Worm (Caenorhabditis elegans) whole organism, L1 larva: Measurements from ENCODE around the gene nspc-20.

Source experiments
- F16B12.6 ChIP-seq: fragments of 150-350 bp; optimal IDR thresholded peaks from 2 replicates; lab custom pipeline; 2014; ENCODE audit warnings: missing biosample characterization, missing genetic modification characterization
- Y116A8C.19 ChIP-seq: sonication (generic microtip); optimal IDR thresholded peaks from 2 replicates; lab custom pipeline; 2016; ENCODE audit warnings: missing compliant biosample characterization, missing genetic modification characterization, borderline replicate concordance
- ces-1 ChIP-seq: fragments of 150-350 bp; optimal IDR thresholded peaks from 2 replicates; lab custom pipeline; 2014; ENCODE audit warnings: missing biosample characterization, missing genetic modification reagents, missing genetic modification characterization
- efl-3 ChIP-seq: fragments of 200-800 bp; sonication (Bioruptor generic); optimal IDR thresholded peaks from 2 replicates; lab custom pipeline; 2018; ENCODE audit warnings: mild to moderate bottlenecking, missing genetic modification characterization, missing compliant biosample characterization
- mdl-1 ChIP-seq, 2 experiments: fragments of 150-350 bp; optimal IDR thresholded peaks; 2 replicates each; lab custom pipeline; 2014 to 2017; ENCODE audit warnings: missing biosample characterization in 2 of 2, missing genetic modification characterization in 2 of 2, inconsistent platforms in 1 of 2
- nhr-76 ChIP-seq: sonication (generic microtip); optimal IDR thresholded peaks from 2 replicates; lab custom pipeline; 2017; ENCODE audit warnings: missing biosample characterization, missing genetic modification characterization
- nhr-90 ChIP-seq: sonication (generic microtip); optimal IDR thresholded peaks from 2 replicates; lab custom pipeline; 2016; ENCODE audit warnings: mild to moderate bottlenecking, missing genetic modification characterization, missing compliant biosample characterization; ENCODE audit not compliant: poor library complexity
- snpc-4 ChIP-seq: fragments of 150-350 bp; optimal IDR thresholded peaks from 2 replicates; lab custom pipeline; 2014; ENCODE audit warnings: missing biosample characterization, missing genetic modification characterization
- sox-4 ChIP-seq: sonication (generic microtip); optimal IDR thresholded peaks from 2 replicates; lab custom pipeline; 2016; ENCODE audit warnings: missing genetic modification characterization, missing compliant biosample characterization
- sup-37 ChIP-seq: fragments of 200-800 bp; sonication (Bioruptor generic); optimal IDR thresholded peaks from 2 replicates; lab custom pipeline; 2018; ENCODE audit warnings: mild to moderate bottlenecking, missing genetic modification characterization, missing compliant biosample characterization
- swsn-7 ChIP-seq: sonication (generic microtip); optimal IDR thresholded peaks from 2 replicates; lab custom pipeline; 2016; ENCODE audit warnings: missing genetic modification characterization, missing compliant biosample characterization
- ztf-11 ChIP-seq, 2 experiments: sonication (generic microtip); optimal IDR thresholded peaks; 2 replicates each; lab custom pipeline; 2016 to 2017; ENCODE audit warnings: missing genetic modification characterization in 2 of 2, missing biosample characterization in 1 of 2, missing compliant biosample characterization in 1 of 2

DNA sequence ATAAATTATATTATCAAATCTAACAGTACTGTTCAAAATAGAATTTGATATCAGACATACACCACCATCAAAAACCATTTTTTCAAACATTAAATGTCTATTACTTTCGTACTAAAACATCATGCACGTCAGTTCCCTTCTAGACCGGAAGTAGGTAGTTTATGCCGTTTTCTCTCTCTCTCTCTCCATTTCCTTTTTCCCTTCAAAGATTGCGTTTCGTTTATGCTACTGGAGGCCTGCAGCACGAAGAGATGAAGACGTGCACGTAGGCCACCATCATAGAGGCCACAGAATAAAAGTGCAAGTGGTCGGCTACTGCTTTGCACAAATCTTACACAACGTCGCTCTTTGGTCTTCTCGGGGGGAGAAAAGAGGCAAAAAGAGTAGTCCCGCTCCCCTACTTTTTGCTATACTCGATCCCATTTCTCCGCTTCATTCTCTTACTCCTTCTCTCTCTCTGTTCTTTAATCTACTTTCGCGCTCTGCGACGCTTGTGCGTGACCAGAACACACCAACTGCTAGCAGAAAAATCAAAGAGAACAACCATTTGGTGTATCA, 31.5 kb upstream of the nspc-20 start:
- TF ChIP-seq sup-37 (GFP tag; lab: Kevin White, UChicago), result no peak
- TF ChIP-seq snpc-4, result no peak
- no peak for TF ChIP-seq nhr-76 (tag; lab: Kevin White, UChicago)
- TF ChIP-seq swsn-7 (tag; lab: Kevin White, UChicago), result peak; percentile 65
- peak; percentile 22 for TF ChIP-seq nhr-90 (tag; lab: Kevin White, UChicago)
- no peak for TF ChIP-seq ztf-11 (tag; optimal IDR thresholded peaks at IDR 0.05; lab: Kevin White, UChicago)
- TF ChIP-seq efl-3, result no peak
- TF ChIP-seq F16B12.6 (tag; lab: Kevin White, UChicago), result no peak
- TF ChIP-seq mdl-1 (tag; optimal IDR thresholded peaks at IDR 0.05; lab: Kevin White, UChicago), result peak in 1 of 2 experiments; percentile 44
- TF ChIP-seq Y116A8C.19 (tag; lab: Kevin White, UChicago), result no peak
- no peak for TF ChIP-seq sox-4 (tag; lab: Kevin White, UChicago)
- no peak for TF ChIP-seq ces-1 (GFP tag; lab: Kevin White, UChicago)
